Worm (Caenorhabditis elegans): ENCODE results near the gene T24H7.9.

Gene T24H7.9

DNA sequence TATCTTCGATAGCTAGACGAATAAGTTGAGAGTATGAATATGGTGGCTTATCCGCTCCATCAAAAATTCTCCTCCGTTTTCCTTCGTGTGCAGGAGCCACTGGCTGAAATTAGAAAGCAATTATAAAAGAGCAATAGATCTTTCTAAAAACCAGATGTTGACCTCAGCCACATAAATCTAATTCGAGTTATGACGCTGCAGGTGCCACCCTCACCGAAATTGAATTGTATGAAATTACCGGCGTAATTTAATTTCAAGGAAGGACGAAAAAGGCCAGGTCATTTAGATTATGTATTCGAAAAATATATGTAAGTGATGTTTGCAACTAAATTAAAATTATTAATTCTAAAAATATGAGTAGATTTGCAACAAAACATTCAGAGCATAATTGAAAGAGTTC lies 44.5 kb downstream of the T24H7.9 start:
- TF ChIP-seq ces-1 (GFP tag; optimal IDR thresholded peaks at IDR 0.05), result peak; percentile 95
- no peak for TF ChIP-seq elt-1 (tag; optimal IDR thresholded peaks at IDR 0.05; ENCODE audit: borderline replicate concordance, insufficient read depth)
